Fruit fly (Drosophila melanogaster) whole organism, adult: ENCODE results near the gene mib1.

ENCODE experiments used
- CG14711 ChIP-seq: fragments of 200-800 bp; sonication (Bioruptor generic); optimal IDR thresholded peaks from 2 replicates; lab custom pipeline; 2018; ENCODE audit warnings: missing biosample characterization, mild to moderate bottlenecking, missing genetic modification characterization, moderate library complexity
- CG33017 ChIP-seq: fragments of 200-800 bp; sonication (Bioruptor generic); optimal IDR thresholded peaks from 2 replicates; lab custom pipeline; 2018; ENCODE audit warnings: missing biosample characterization, mild to moderate bottlenecking, missing genetic modification characterization, moderate library complexity
- CG7101 ChIP-seq: fragments of 200-800 bp; sonication (Bioruptor generic); optimal IDR thresholded peaks from 2 replicates; lab custom pipeline; 2018; ENCODE audit warnings: missing biosample characterization, mild to moderate bottlenecking, missing genetic modification characterization, moderate library complexity
- Clk ChIP-seq: fragments of 200-800 bp; sonication (Bioruptor generic); optimal IDR thresholded peaks from 2 replicates; lab custom pipeline; 2017; ENCODE audit warnings: missing biosample characterization, missing genetic modification characterization
- Crg-1 ChIP-seq: fragments of 200-800 bp; sonication (Bioruptor generic); optimal IDR thresholded peaks from 2 replicates; lab custom pipeline; 2016; ENCODE audit warnings: missing biosample characterization, missing genetic modification characterization
- Hr96 ChIP-seq: fragments of 200-800 bp; sonication (Bioruptor generic); optimal IDR thresholded peaks from 2 replicates; lab custom pipeline; 2016; ENCODE audit warnings: missing biosample characterization, missing genetic modification characterization
- Mnt ChIP-seq: fragments of 200-800 bp; sonication (Bioruptor generic); optimal IDR thresholded peaks from 2 replicates; lab custom pipeline; 2016; ENCODE audit warnings: missing biosample characterization, mild to moderate bottlenecking, missing genetic modification characterization
- cic ChIP-seq: fragments of 200-800 bp; sonication (Bioruptor generic); optimal IDR thresholded peaks from 2 replicates; lab custom pipeline; 2017; ENCODE audit warnings: missing biosample characterization, mild to moderate bottlenecking, missing genetic modification characterization, moderate library complexity
- cnc ChIP-seq, 2 experiments: fragments of >200 bp; optimal IDR thresholded peaks; 2 replicates each; lab custom pipeline; 2017
- kay ChIP-seq: fragments of 200-800 bp; sonication (Bioruptor generic); peaks from one replicate; lab custom pipeline; 2016; ENCODE audit warnings: missing biosample characterization, missing genetic modification characterization, borderline replicate concordance
- ovo ChIP-seq: fragments of 200-800 bp; sonication (Bioruptor generic); optimal IDR thresholded peaks from 2 replicates; lab custom pipeline; 2016; ENCODE audit warnings: missing biosample characterization, missing genetic modification characterization
- pad ChIP-seq: fragments of 200-800 bp; sonication (Bioruptor generic); optimal IDR thresholded peaks from 3 replicates; lab custom pipeline; 2017; ENCODE audit warnings: missing biosample characterization, missing genetic modification characterization, mild to moderate bottlenecking, moderate library complexity, missing genetic modification reagents
- tj ChIP-seq: fragments of 200-800 bp; sonication (Bioruptor generic); optimal IDR thresholded peaks from 3 replicates; lab custom pipeline; 2017; ENCODE audit warnings: missing biosample characterization, mild to moderate bottlenecking, missing genetic modification characterization, moderate library complexity

dm6 chr3L:16023020-16023648, 11.5 kb upstream of the mib1 start, which contains the start of gene Notum:
- no peak for TF ChIP-seq tj (GFP tag; lab: Kevin White, UChicago)
- no peak for TF ChIP-seq CG33017 (tag; lab: Kevin White, UChicago)
- no peak for TF ChIP-seq pad (GFP tag; lab: Kevin White, UChicago)
- TF ChIP-seq CG14711 (tag; lab: Kevin White, UChicago) = no peak
- TF ChIP-seq Clk = no peak
- no peak for TF ChIP-seq Crg-1 (GFP tag; lab: Kevin White, UChicago)
- TF ChIP-seq CG7101 = no peak
- TF ChIP-seq Hr96 (GFP tag; lab: Kevin White, UChicago) = no peak
- TF ChIP-seq Mnt (GFP tag; lab: Kevin White, UChicago) = no peak
- no peak for TF ChIP-seq ovo (GFP tag; lab: Kevin White, UChicago)
- no peak for TF ChIP-seq cnc (optimal IDR thresholded peaks at IDR 0.05; lab: Kevin White, UChicago)
- no peak for TF ChIP-seq kay (GFP tag; lab: Kevin White, UChicago)
- TF ChIP-seq cic (GFP tag; lab: Kevin White, UChicago) = no peak
